Worm (Caenorhabditis elegans) whole organism, mixed stage, embryonic: Measurements from ENCODE around the gene col-178.

Experiments
- blmp-1 ChIP-seq: fragments of 150-350 bp; optimal IDR thresholded peaks from 2 replicates; lab custom pipeline; 2014; ENCODE audit warnings: missing biosample characterization, missing genetic modification characterization
- cnd-1 ChIP-seq: fragments of 200-800 bp; sonication (Bioruptor generic); optimal IDR thresholded peaks from 2 replicates; lab custom pipeline; 2018; ENCODE audit warnings: mild to moderate bottlenecking, missing genetic modification characterization, missing compliant biosample characterization
- elt-3 ChIP-seq: fragments of 150-350 bp; optimal IDR thresholded peaks from 2 replicates; lab custom pipeline; 2014; ENCODE audit warnings: missing biosample characterization, missing genetic modification characterization
- lin-13 ChIP-seq: fragments of 150-350 bp; optimal IDR thresholded peaks from 2 replicates; lab custom pipeline; 2014; ENCODE audit warnings: missing biosample characterization, missing genetic modification characterization
- nhr-237 ChIP-seq: fragments of 150-350 bp; optimal IDR thresholded peaks from 2 replicates; lab custom pipeline; 2014; ENCODE audit warnings: missing biosample characterization, missing genetic modification characterization
- nhr-28 ChIP-seq: fragments of 150-350 bp; optimal IDR thresholded peaks from 2 replicates; lab custom pipeline; 2014; ENCODE audit warnings: missing biosample characterization, missing genetic modification characterization
- sem-2 ChIP-seq: fragments of 200-800 bp; sonication (Bioruptor generic); optimal IDR thresholded peaks from 2 replicates; lab custom pipeline; 2018; ENCODE audit warnings: mild to moderate bottlenecking, missing genetic modification characterization, missing compliant biosample characterization
- sptf-1 ChIP-seq: sonication (generic microtip); optimal IDR thresholded peaks from 2 replicates; lab custom pipeline; 2017; ENCODE audit warnings: mild to moderate bottlenecking, missing genetic modification characterization, moderate library complexity, missing compliant biosample characterization
- unc-62 ChIP-seq: fragments of 150-350 bp; optimal IDR thresholded peaks from 2 replicates; lab custom pipeline; 2014; ENCODE audit warnings: missing biosample characterization, missing genetic modification reagents, missing genetic modification characterization

DNA sequence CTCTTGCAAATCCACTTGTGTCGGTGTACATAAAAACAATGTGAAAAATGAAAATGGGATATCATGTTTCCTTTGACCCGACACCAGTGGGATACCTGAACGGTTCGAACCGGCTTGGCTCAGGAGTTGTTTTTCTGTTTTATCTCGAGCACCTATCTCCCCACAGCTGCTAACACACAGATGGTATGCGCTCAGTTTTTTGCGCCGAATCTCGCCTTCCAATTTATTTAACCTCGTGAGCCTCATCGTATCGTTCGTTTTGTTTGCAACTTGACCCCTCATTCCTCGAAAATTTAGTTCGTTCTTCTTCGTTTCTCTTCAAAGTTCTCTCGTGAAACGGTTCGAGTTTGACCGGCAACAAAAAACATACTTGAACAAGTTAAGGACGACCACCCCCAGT lies 38.7 kb upstream of the col-178 start, which contains the start of gene C05C9.1:
- no peak for TF ChIP-seq elt-3 (tag; lab: Kevin White, UChicago)
- no peak for TF ChIP-seq sptf-1 (tag; lab: Kevin White, UChicago)
- no peak for TF ChIP-seq blmp-1 (tag; lab: Kevin White, UChicago)
- TF ChIP-seq unc-62 (GFP tag; lab: Kevin White, UChicago), result no peak
- TF ChIP-seq sem-2 (GFP tag; lab: Kevin White, UChicago), result no peak
- no peak for TF ChIP-seq cnd-1
- no peak for TF ChIP-seq lin-13 (tag; lab: Kevin White, UChicago)
- TF ChIP-seq nhr-237 (tag; lab: Kevin White, UChicago), result no peak
- no peak for TF ChIP-seq nhr-28 (tag; lab: Kevin White, UChicago)
